Fruit fly (Drosophila melanogaster) Kc167 (cell line): Measurements from ENCODE around the gene CG43091.

Experiments used
- Myc ChIP-seq: fragments of >200 bp; optimal IDR thresholded peaks from 2 replicates; lab custom pipeline; 2017; ENCODE audit warnings: missing external identifiers
- h ChIP-seq: fragments of >200 bp; optimal IDR thresholded peaks from 3 replicates; lab custom pipeline; 2018; ENCODE audit warnings: missing external identifiers
- psq ChIP-seq: fragments of >200 bp; optimal IDR thresholded peaks from 2 replicates; lab custom pipeline; 2017; ENCODE audit warnings: missing external identifiers
- ttk ChIP-seq: sonication (Bioruptor generic); optimal IDR thresholded peaks from 2 replicates; lab custom pipeline; 2017; ENCODE audit warnings: missing external identifiers

- TF ChIP-seq h: no peak
- no peak for TF ChIP-seq psq (lab: Kevin White, UChicago)
- TF ChIP-seq Myc (lab: Kevin White, UChicago): no peak
- no peak for TF ChIP-seq ttk (lab: Kevin White, UChicago)
These were observed 41.1 kb downstream of the CG43091 start for dm6 chr3R:22727456-22727833.
